Fruit fly (Drosophila melanogaster): ENCODE data around the gene Cfp1.

The Cfp1 gene

DNA sequence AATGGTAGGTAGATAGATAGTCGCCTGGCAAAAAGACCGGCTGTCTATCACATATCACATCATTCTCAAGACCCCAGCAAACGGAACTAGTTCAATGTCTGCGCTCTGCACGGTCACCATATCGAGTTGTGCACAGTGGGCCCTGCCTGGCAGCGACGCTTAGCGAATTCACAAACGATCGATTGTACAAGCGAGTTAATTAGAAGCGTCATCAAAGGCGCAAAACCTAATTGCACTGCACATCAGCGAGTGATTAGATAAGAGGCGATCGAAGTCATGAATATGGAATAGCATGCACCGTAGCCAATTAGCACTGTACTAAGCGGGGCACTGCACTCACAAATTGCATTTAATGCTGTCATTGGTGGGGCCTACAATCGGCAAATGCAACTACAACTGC, 52.3 kb downstream of the Cfp1 start:
- no peak for TF ChIP-seq noc (tag; optimal IDR thresholded peaks at IDR 0.05)
